Fruit fly (Drosophila melanogaster) Kc167 (cell line): ENCODE data around the gene Tep3.
"Not testable (repeated sequence)": the region's sequence is repeated elsewhere in the genome, so short reads cannot be mapped to it uniquely, and the experiment has no call there.

Experiments
- Sin3A ChIP-seq: fragments of >200 bp; optimal IDR thresholded peaks from 2 replicates; lab custom pipeline; 2018; ENCODE audit warnings: missing external identifiers
- h ChIP-seq: fragments of >200 bp; optimal IDR thresholded peaks from 3 replicates; lab custom pipeline; 2018; ENCODE audit warnings: missing external identifiers
- insv ChIP-seq: fragments of >200 bp; optimal IDR thresholded peaks from 3 replicates; lab custom pipeline; 2018; ENCODE audit warnings: missing external identifiers
- psq ChIP-seq: fragments of >200 bp; optimal IDR thresholded peaks from 2 replicates; lab custom pipeline; 2017; ENCODE audit warnings: missing external identifiers
- ttk ChIP-seq: sonication (Bioruptor generic); optimal IDR thresholded peaks from 2 replicates; lab custom pipeline; 2017; ENCODE audit warnings: missing external identifiers

- not testable (repeated sequence) for TF ChIP-seq insv, ttk, h, Sin3A, psq (lab: Kevin White, UChicago)
Measured at dm6 chr2L:7738709-7739108, 36.1 kb downstream of the Tep3 start, which contains the start of gene CG31904.
